Fruit fly (Drosophila melanogaster): ENCODE measurements around the gene sip2.

sip2 gene

dm6 chr2L:6945088-6945487 is 18.8 kb downstream of the sip2 start, which contains the start of gene Fgop2 (continued):
- peak; percentile 4 for TF ChIP-seq CG2712 (tag; optimal IDR thresholded peaks at IDR 0.05)
- peak; percentile 4 for TF ChIP-seq Myb (GFP tag; optimal IDR thresholded peaks at IDR 0.05)
- no peak for TF ChIP-seq Scr (GFP tag; IDR thresholded peaks at IDR 0.05; ENCODE audit: partially characterized antibody)
- TF ChIP-seq chinmo (GFP tag; IDR thresholded peaks at IDR 0.05; ENCODE audit: partially characterized antibody) = no peak
- peak; percentile 25 for TF ChIP-seq BEAF-32 (GFP tag; optimal IDR thresholded peaks at IDR 0.05)
- TF ChIP-seq sug (tag; optimal IDR thresholded peaks at IDR 0.05) = no peak
- TF ChIP-seq CG16863 (GFP tag; optimal IDR thresholded peaks at IDR 0.05) = no peak
- TF ChIP-seq Med (GFP tag) = peak; percentile 47
- TF ChIP-seq stwl (tag; optimal IDR thresholded peaks at IDR 0.05) = peak; percentile 83
- peak; percentile 38; the same call in 1 of the 2 replicates for TF ChIP-seq CG13287 (GFP tag; IDR thresholded peaks at IDR 0.05; ENCODE audit: partially characterized antibody)
- peak; percentile 80 for TF ChIP-seq CG4617 (GFP tag; optimal IDR thresholded peaks at IDR 0.05; ENCODE audit: borderline replicate concordance)
- peak; percentile 13 for TF ChIP-seq CG30020 (tag; optimal IDR thresholded peaks at IDR 0.05)
- TF ChIP-seq cad (GFP tag; optimal IDR thresholded peaks at IDR 0.05) = peak; percentile 31
- TF ChIP-seq MBD-R2 (GFP tag; IDR thresholded peaks at IDR 0.05) = peak; percentile 69

dm6 chr2L:6942714-6943113 is 21.2 kb downstream of the sip2 start, which contains the start of gene CG18304:
TSS of gene CG18304 (minus strand) at chr2L:6942814.
- TF ChIP-seq CG17328 (GFP tag; IDR thresholded peaks at IDR 0.05) = 0 out of 2 replicates have a peak, but pooled peaks have one; percentile 7
- TF ChIP-seq ewg (GFP tag; optimal IDR thresholded peaks at IDR 0.05) = no peak

dm6 chr2L:6941731-6942130 is 22.1 kb downstream of the sip2 start:
- TF ChIP-seq row (GFP tag; IDR thresholded peaks at IDR 0.05) = no peak
- TF ChIP-seq CG3163 (GFP tag; optimal IDR thresholded peaks at IDR 0.05) = peak; percentile 79
- no peak for TF ChIP-seq CG15601 (tag; optimal IDR thresholded peaks at IDR 0.05)
- no peak for TF ChIP-seq CG34376 (GFP tag; optimal IDR thresholded peaks at IDR 0.05)
- no peak for TF ChIP-seq CG30403 (GFP tag; optimal IDR thresholded peaks at IDR 0.05)
- TF ChIP-seq toy (GFP tag; IDR thresholded peaks at IDR 0.05) = no peak
- no peak for TF ChIP-seq Usf (GFP tag; optimal IDR thresholded peaks at IDR 0.05)
- TF ChIP-seq dmrt11E (tag; optimal IDR thresholded peaks at IDR 0.05) = no peak
- peak in 1 of 2 experiments; percentile 47 for TF ChIP-seq Trl (optimal IDR thresholded peaks at IDR 0.05)
- no peak for TF ChIP-seq Trl (GFP tag; optimal IDR thresholded peaks at IDR 0.05)
- no peak for TF ChIP-seq hkb (optimal IDR thresholded peaks at IDR 0.05)
- TF ChIP-seq hkb (GFP tag; IDR thresholded peaks at IDR 0.05) = no peak
- TF ChIP-seq Dip2 (GFP tag; IDR thresholded peaks at IDR 0.05) = no peak
- no peak for TF ChIP-seq CG9609 (GFP tag; optimal IDR thresholded peaks at IDR 0.05)
- TF ChIP-seq mam (GFP tag; optimal IDR thresholded peaks at IDR 0.05) = no peak
- no peak for TF ChIP-seq B-H1 (GFP tag; IDR thresholded peaks at IDR 0.05)
- TF ChIP-seq pan (optimal IDR thresholded peaks at IDR 0.05) = no peak
- peak in 1 of 2 experiments; percentile 19 for TF ChIP-seq pan (GFP tag; optimal IDR thresholded peaks at IDR 0.05 in 1 of 2, IDR thresholded peaks at IDR 0.05 in 1 of 2)
- no peak for TF ChIP-seq CG16779 (GFP tag; IDR thresholded peaks at IDR 0.05)
- peak; percentile 54 for TF ChIP-seq kah (GFP tag; optimal IDR thresholded peaks at IDR 0.05)
- 0 out of 3 replicates have a peak, but pooled peaks have one; percentile 49 for TF ChIP-seq z (GFP tag; IDR thresholded peaks at IDR 0.05)
- TF ChIP-seq Atf-2 (GFP tag; optimal IDR thresholded peaks at IDR 0.05) = no peak
- TF ChIP-seq stc (GFP tag; IDR thresholded peaks at IDR 0.05) = no peak
- TF ChIP-seq fd102C (GFP tag; optimal IDR thresholded peaks at IDR 0.05) = no peak

All from whole organism, embryonic.